Worm (Caenorhabditis elegans) whole organism, mixed stage, embryonic: ENCODE measurements around the gene brf-1.

Experiments
- mab-5 ChIP-seq: fragments of 150-350 bp; optimal IDR thresholded peaks from 2 replicates; lab custom pipeline; 2014; ENCODE audit warnings: missing biosample characterization, missing genetic modification characterization
- nhr-12 ChIP-seq: fragments of 150-350 bp; optimal IDR thresholded peaks from 2 replicates; lab custom pipeline; 2014; ENCODE audit warnings: missing biosample characterization, missing genetic modification characterization
- nhr-237 ChIP-seq: fragments of 150-350 bp; optimal IDR thresholded peaks from 2 replicates; lab custom pipeline; 2014; ENCODE audit warnings: missing biosample characterization, missing genetic modification characterization
- snpc-4 ChIP-seq: fragments of 150-350 bp; optimal IDR thresholded peaks from 2 replicates; lab custom pipeline; 2014; ENCODE audit warnings: missing biosample characterization, missing genetic modification characterization
- ztf-11 ChIP-seq: fragments of 150-350 bp; optimal IDR thresholded peaks from 2 replicates; lab custom pipeline; 2014; ENCODE audit warnings: missing biosample characterization, missing genetic modification characterization

DNA sequence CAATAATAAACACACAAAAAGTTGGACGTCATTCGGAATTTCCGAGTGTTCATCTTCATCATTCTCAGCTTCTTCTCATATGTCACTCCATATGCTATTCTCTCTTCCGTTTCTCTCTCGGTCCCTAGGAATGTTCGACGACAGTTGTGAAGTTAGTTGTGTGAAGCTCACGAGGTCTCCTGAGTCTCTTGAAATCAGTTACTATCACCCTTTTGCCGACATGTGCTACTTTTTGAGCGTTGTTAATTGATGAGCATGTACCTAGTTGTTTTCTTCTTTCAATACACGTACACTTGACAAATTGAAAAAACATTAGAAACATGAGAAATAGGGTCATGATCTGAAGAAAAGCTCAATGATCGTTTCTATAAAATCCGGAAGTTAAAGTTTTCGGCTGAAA, 17.7 kb downstream of the brf-1 start:
- TF ChIP-seq mab-5: no peak
- no peak for TF ChIP-seq nhr-237
- no peak for TF ChIP-seq snpc-4 (tag; lab: Kevin White, UChicago)
- TF ChIP-seq ztf-11: no peak
- no peak for TF ChIP-seq nhr-12 (tag; lab: Kevin White, UChicago)
